Worm (Caenorhabditis elegans) whole organism, late embryonic: ENCODE data around the gene clec-75.

Experiments
- C08G9.2 ChIP-seq: sonication (generic microtip); optimal IDR thresholded peaks from 2 replicates; lab custom pipeline; 2016; ENCODE audit warnings: mild to moderate bottlenecking, missing genetic modification characterization, moderate library complexity, missing compliant biosample characterization
- F13H6.1 ChIP-seq: sonication (generic microtip); optimal IDR thresholded peaks from 2 replicates; lab custom pipeline; 2016; ENCODE audit warnings: missing genetic modification characterization, missing compliant biosample characterization
- K02D7.2 ChIP-seq: sonication (generic microtip); optimal IDR thresholded peaks from 2 replicates; lab custom pipeline; 2017; ENCODE audit warnings: mild to moderate bottlenecking, missing genetic modification characterization, missing compliant biosample characterization
- T23F11.4 ChIP-seq: fragments of 200-800 bp; sonication (Bioruptor generic); optimal IDR thresholded peaks from 2 replicates; lab custom pipeline; 2018; ENCODE audit warnings: mild to moderate bottlenecking, missing genetic modification characterization, missing compliant biosample characterization
- ahr-1 ChIP-seq: sonication (generic microtip); optimal IDR thresholded peaks from 2 replicates; lab custom pipeline; 2016; ENCODE audit warnings: missing genetic modification characterization, missing compliant biosample characterization
- ceh-14 ChIP-seq: sonication (generic microtip); optimal IDR thresholded peaks from 2 replicates; lab custom pipeline; 2016; ENCODE audit warnings: missing genotype, missing genetic modification characterization, missing compliant biosample characterization
- ceh-18 ChIP-seq: sonication (generic microtip); optimal IDR thresholded peaks from 2 replicates; lab custom pipeline; 2016; ENCODE audit warnings: missing genetic modification characterization, missing compliant biosample characterization
- ceh-19 ChIP-seq: fragments of 200-800 bp; sonication (Bioruptor generic); optimal IDR thresholded peaks from 2 replicates; lab custom pipeline; 2018; ENCODE audit warnings: mild to moderate bottlenecking, missing genetic modification characterization, missing compliant biosample characterization
- ceh-2 ChIP-seq: sonication (generic microtip); optimal IDR thresholded peaks from 2 replicates; lab custom pipeline; 2016; ENCODE audit warnings: missing genotype, missing genetic modification characterization, missing compliant biosample characterization
- ceh-31 ChIP-seq: sonication (generic microtip); optimal IDR thresholded peaks from 2 replicates; lab custom pipeline; 2016; ENCODE audit warnings: missing genetic modification characterization, missing compliant biosample characterization
- ceh-45 ChIP-seq: fragments of 200-800 bp; sonication (Bioruptor generic); IDR thresholded peaks from 2 replicates; pipeline ENCODE4 v1.3.6; 2022; ENCODE audit warnings: missing genetic modification reagents, missing genetic modification characterization, missing compliant biosample characterization
- ceh-48 ChIP-seq: sonication (generic microtip); optimal IDR thresholded peaks from 2 replicates; lab custom pipeline; 2016; ENCODE audit warnings: missing genetic modification characterization, inconsistent platforms, missing compliant biosample characterization
- dmd-4 ChIP-seq: sonication (generic microtip); optimal IDR thresholded peaks from 2 replicates; lab custom pipeline; 2016; ENCODE audit warnings: borderline replicate concordance, missing genetic modification characterization, missing compliant biosample characterization
- dve-1 ChIP-seq: sonication (generic microtip); optimal IDR thresholded peaks from 2 replicates; lab custom pipeline; 2017; ENCODE audit warnings: antibody characterized with exemption, mild to moderate bottlenecking, missing genetic modification characterization, missing compliant biosample characterization
- elt-2 ChIP-seq: sonication (generic microtip); optimal IDR thresholded peaks from 2 replicates; lab custom pipeline; 2016; ENCODE audit warnings: missing genetic modification reagents, missing genetic modification characterization, missing compliant biosample characterization
- ets-4 ChIP-seq: sonication (generic microtip); optimal IDR thresholded peaks from 2 replicates; lab custom pipeline; 2016; ENCODE audit warnings: missing genetic modification characterization, missing compliant biosample characterization
- fkh-10 ChIP-seq: fragments of 150-350 bp; optimal IDR thresholded peaks from 2 replicates; lab custom pipeline; 2014; ENCODE audit warnings: missing biosample characterization, missing genetic modification reagents, missing genetic modification characterization
- fkh-6 ChIP-seq: sonication (generic microtip); optimal IDR thresholded peaks from 2 replicates; lab custom pipeline; 2016; ENCODE audit warnings: missing genetic modification characterization, missing compliant biosample characterization
- gmeb-2 ChIP-seq: sonication (generic microtip); optimal IDR thresholded peaks from 2 replicates; lab custom pipeline; 2016; ENCODE audit warnings: missing genetic modification characterization, inconsistent platforms, missing compliant biosample characterization
- hlh-6 ChIP-seq: sonication (generic microtip); optimal IDR thresholded peaks from 2 replicates; lab custom pipeline; 2016; ENCODE audit warnings: missing genotype, missing genetic modification characterization, missing compliant biosample characterization
- hlh-8 ChIP-seq: sonication (generic microtip); optimal IDR thresholded peaks from 2 replicates; lab custom pipeline; 2016; ENCODE audit warnings: missing genotype, missing genetic modification characterization, missing compliant biosample characterization
- madf-2 ChIP-seq: sonication (generic microtip); optimal IDR thresholded peaks from 2 replicates; lab custom pipeline; 2017; ENCODE audit warnings: missing genetic modification characterization, missing compliant biosample characterization
- nfya-1 ChIP-seq: sonication (generic microtip); optimal IDR thresholded peaks from 2 replicates; lab custom pipeline; 2017; ENCODE audit warnings: missing genetic modification characterization, mild to moderate bottlenecking, missing compliant biosample characterization, antibody characterized with exemption, moderate library complexity
- npax-4 ChIP-seq: sonication (generic microtip); optimal IDR thresholded peaks from 2 replicates; lab custom pipeline; 2016; ENCODE audit warnings: missing genetic modification characterization, missing compliant biosample characterization
- pax-1 ChIP-seq: fragments of 150-350 bp; optimal IDR thresholded peaks from 2 replicates; lab custom pipeline; 2014; ENCODE audit warnings: missing biosample characterization, missing genetic modification characterization
- pqm-1 ChIP-seq: sonication (generic microtip); optimal IDR thresholded peaks from 2 replicates; lab custom pipeline; 2016; ENCODE audit warnings: missing genetic modification characterization, missing compliant biosample characterization
- pros-1 ChIP-seq: fragments of 150-350 bp; optimal IDR thresholded peaks from 2 replicates; lab custom pipeline; 2014; ENCODE audit warnings: missing biosample characterization, missing genetic modification reagents, missing genetic modification characterization
- ref-2 ChIP-seq: sonication (generic microtip); optimal IDR thresholded peaks from 2 replicates; lab custom pipeline; 2016; ENCODE audit warnings: missing genetic modification characterization, missing compliant biosample characterization
- sox-2 ChIP-seq: fragments of 200-800 bp; sonication (Bioruptor generic); IDR thresholded peaks from 2 replicates; pipeline ENCODE4 v1.3.6; 2022; ENCODE audit warnings: missing genetic modification reagents, missing genetic modification characterization, missing compliant biosample characterization
- sox-4 ChIP-seq: sonication (generic microtip); optimal IDR thresholded peaks from 2 replicates; lab custom pipeline; 2017; ENCODE audit warnings: mild to moderate bottlenecking, missing genetic modification characterization, inconsistent platforms, missing compliant biosample characterization
- unc-3 ChIP-seq, 2 experiments: fragments of 200-800 bp in 1 of 2; sonication (Bioruptor generic) in 1 of 2; sonication (generic microtip) in 1 of 2; conservative IDR thresholded peaks in 1 of 2; optimal IDR thresholded peaks in 1 of 2; 2 replicates each; pipeline versions ENCODE4 v1.3.6 to Lab custom; 2016 to 2022; ENCODE audit warnings: missing compliant biosample characterization in 2 of 2, missing genetic modification characterization in 2 of 2, missing genetic modification reagents in 1 of 2
- unc-42 ChIP-seq: sonication (generic microtip); optimal IDR thresholded peaks from 2 replicates; lab custom pipeline; 2016; ENCODE audit warnings: missing genotype, missing genetic modification characterization, missing compliant biosample characterization
- unc-55 ChIP-seq: sonication (generic microtip); optimal IDR thresholded peaks from 2 replicates; lab custom pipeline; 2017; ENCODE audit warnings: missing biosample characterization, missing genetic modification reagents, missing genetic modification characterization
- unc-86 ChIP-seq: sonication (generic microtip); optimal IDR thresholded peaks from 2 replicates; lab custom pipeline; 2016; ENCODE audit warnings: missing genetic modification characterization, missing compliant biosample characterization
- zip-5 ChIP-seq: sonication (generic microtip); optimal IDR thresholded peaks from 2 replicates; lab custom pipeline; 2016; ENCODE audit warnings: missing genetic modification characterization, missing compliant biosample characterization
- ztf-16 ChIP-seq: sonication (generic microtip); optimal IDR thresholded peaks from 2 replicates; lab custom pipeline; 2017; ENCODE audit warnings: missing genetic modification characterization, missing compliant biosample characterization

The clec-75 gene

DNA sequence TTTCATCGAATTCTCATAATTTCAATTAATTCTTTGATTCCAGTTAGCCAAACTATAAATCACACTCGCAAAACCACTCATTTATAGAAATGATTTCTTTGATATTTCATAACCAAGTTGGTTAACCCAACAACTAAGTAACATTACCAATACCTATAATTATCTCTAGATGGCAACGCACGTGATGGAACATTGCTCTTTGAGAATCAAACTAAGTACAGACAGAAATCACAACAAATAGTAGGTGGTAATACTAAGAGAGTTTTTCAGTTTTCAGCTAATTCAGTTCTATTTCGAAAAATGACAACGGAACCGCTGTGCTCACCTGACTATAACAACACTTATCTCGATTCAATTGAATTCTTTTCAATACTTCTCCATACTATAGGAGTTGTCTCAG, 21.1 kb downstream of the clec-75 start, which contains the start of gene srh-223:
Gene srh-223 (plus strand): TSS at position 301 of the 400 bp plus-strand sequence.
- TF ChIP-seq gmeb-2 (no peak), hlh-6 (tag; lab: Kevin White, UChicago) (no peak), K02D7.2 (tag; lab: Kevin White, UChicago) (no peak), ceh-14 (tag; lab: Kevin White, UChicago) (no peak), madf-2 (tag; lab: Kevin White, UChicago) (no peak), nfya-1 (tag; lab: Kevin White, UChicago) (no peak), pros-1 (tag; lab: Kevin White, UChicago) (no peak)

DNA sequence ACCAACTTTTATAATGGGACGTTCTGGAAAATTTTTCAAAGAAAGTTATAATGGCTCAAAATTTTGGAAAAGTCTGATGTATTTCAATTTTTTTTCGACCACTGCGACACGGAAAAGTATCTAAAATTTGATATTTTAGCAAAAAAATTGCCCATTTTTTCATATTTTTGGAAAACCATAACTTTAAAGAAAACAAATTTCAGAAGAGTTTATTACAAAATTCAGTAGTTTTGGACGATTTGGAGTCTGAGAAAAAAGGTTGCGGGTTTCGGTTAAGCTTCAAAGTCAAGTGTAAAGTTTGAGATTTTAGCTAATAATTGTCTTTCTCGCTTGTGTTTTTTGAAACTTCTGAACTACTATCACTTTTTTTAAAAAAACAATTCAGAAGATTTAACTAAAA, 27.6 kb downstream of the clec-75 start:
- TF ChIP-seq ztf-16 = no peak
- TF ChIP-seq, all 69 proteins: peak for 0

DNA sequence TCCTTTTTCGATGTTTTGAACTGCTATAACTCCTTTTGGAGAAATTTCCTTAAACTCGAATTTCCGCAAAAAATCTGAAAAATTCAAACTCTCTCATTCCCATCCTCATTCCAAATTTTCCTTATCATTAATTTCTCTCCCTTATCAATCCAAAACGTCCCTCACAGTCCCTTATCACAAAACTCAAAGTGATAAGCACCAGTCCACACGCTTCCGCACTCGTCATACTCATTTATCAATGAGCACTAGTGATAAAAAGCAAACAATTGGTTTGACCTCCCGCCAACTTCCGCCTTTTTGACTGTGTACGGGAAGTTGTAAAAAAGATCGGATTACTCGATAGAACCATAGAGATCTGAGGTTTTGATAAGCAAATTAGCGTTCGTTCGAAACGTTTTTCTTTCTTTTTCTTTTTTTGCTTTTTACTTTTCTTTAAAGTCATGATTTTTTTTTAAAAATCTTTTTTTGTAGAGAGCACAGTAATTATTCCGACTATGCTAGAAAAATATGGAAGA, 28.2 kb downstream of the clec-75 start, which contains the start of gene clec-78:
Gene clec-78 (plus strand): TSS at position 465 of the 515 bp plus-strand sequence.
- TF ChIP-seq elt-2 (tag; lab: Kevin White, UChicago) = peak; percentile 100
- no peak for TF ChIP-seq unc-55 (GFP tag; lab: Kevin White, UChicago)
- peak; percentile 5 for TF ChIP-seq zip-5 (tag; lab: Kevin White, UChicago)
- TF ChIP-seq fkh-6 = no peak
- peak; percentile 83 for TF ChIP-seq pqm-1 (tag; lab: Kevin White, UChicago)
- TF ChIP-seq npax-4 (tag; lab: Kevin White, UChicago) = no peak

DNA sequence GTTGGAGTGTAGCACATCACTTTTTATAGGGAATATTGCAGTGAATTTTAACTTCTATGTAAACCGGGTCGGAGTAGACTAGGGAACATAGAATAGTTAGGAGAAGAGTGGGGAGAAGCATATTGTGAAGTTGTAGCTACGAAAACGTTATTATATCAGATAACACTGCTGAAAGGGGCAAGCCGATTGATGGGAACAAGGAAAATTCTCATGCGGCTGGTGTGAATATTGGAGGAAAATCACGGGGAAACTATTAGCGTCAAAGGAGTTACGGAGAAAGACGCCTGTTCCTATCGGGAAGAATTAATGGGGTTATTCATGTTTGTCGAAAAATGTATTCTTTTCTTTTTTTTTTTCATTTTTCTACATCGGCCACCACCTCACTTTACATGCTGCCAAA, 32.8 kb downstream of the clec-75 start, which contains the start of gene F47C12.6:
Gene F47C12.6 (minus strand): TSS at position 101 of the 400 bp plus-strand sequence.
- TF ChIP-seq T23F11.4 (GFP tag; lab: Kevin White, UChicago) (no peak), ets-4 (no peak), ceh-14 (tag; lab: Kevin White, UChicago) (no peak), pax-1 (tag; lab: Kevin White, UChicago) (no peak), dve-1 (tag; lab: Kevin White, UChicago) (no peak), hlh-8 (tag; lab: Kevin White, UChicago) (no peak), fkh-10 (no peak), sox-2 (GFP tag; lab: Robert Waterston, UW) (no peak), unc-42 (tag; lab: Kevin White, UChicago) (no peak), ahr-1 (no peak), ceh-2 (no peak), ceh-48 (tag; lab: Kevin White, UChicago) (no peak), ceh-45 (no peak), ceh-18 (no peak), F13H6.1 (tag; lab: Kevin White, UChicago) (no peak), unc-3 (GFP tag; conservative IDR thresholded peaks at IDR 0.05; lab: Robert Waterston, UW) (no peak), unc-3 (tag; optimal IDR thresholded peaks at IDR 0.05; lab: Kevin White, UChicago) (no peak), madf-2 (tag; lab: Kevin White, UChicago) (no peak), ztf-16 (no peak)

DNA sequence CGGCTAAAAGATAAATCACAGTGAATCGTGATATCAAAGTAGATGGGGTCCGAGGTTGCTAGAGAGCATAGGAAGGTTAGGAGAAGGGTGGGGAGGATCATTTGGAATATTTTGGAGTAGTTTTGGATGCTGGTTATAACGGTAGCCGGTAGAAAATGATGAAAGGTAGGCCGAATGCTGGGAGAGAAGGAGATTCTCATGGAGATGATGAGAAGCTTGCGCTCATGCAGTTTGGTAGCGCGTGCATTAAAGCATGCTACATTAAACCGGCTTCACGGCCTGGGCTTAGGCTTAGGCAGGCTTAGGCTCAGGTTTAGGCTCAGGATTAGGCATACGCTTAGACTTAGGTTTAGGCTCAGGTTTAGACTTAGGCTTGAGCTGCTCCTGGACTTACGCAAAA, 33.8 kb downstream of the clec-75 start, which contains the start of gene F47C12.13:
Gene F47C12.13 (minus strand): TSS at position 101 of the 400 bp plus-strand sequence.
- TF ChIP-seq unc-86 (tag; lab: Kevin White, UChicago) (no peak), ref-2 (no peak), C08G9.2 (tag; lab: Kevin White, UChicago) (no peak)
- TF ChIP-seq, all 69 proteins: peak for 0

DNA sequence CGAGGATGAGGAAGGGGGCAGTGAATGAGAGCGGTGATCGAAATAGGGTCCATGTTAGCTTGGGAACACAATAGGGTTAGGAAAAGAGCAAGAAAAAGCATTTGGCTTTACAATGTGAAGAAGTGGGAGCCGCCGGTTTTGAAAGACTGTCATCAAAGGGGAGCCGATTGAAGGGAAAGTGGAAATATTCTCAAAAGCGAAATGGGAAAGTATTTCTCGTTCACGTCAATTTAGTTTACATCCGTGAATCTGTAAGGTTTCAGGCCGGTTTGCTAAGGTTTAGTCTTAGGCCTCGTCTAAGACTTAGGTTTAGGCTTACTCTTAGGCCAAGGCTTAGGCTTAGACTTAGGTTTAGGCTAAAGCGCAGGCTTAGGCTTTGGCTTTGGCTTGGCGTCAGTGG, 34.9 kb downstream of the clec-75 start, which contains the start of gene F47C12.7:
Gene F47C12.7 (minus strand): TSS at position 101 of the 400 bp plus-strand sequence.
- TF ChIP-seq unc-3 (GFP tag; conservative IDR thresholded peaks at IDR 0.05; lab: Robert Waterston, UW) = no peak
- TF ChIP-seq unc-3 (tag; optimal IDR thresholded peaks at IDR 0.05; lab: Kevin White, UChicago) = no peak
- TF ChIP-seq pax-1 (tag; lab: Kevin White, UChicago) = no peak
- no peak for TF ChIP-seq ahr-1
- TF ChIP-seq unc-86 (tag; lab: Kevin White, UChicago) = no peak
- no peak for TF ChIP-seq dmd-4 (tag; lab: Kevin White, UChicago)
- no peak for TF ChIP-seq madf-2 (tag; lab: Kevin White, UChicago)
- TF ChIP-seq sox-2 (GFP tag; lab: Robert Waterston, UW) = no peak
- TF ChIP-seq sox-4 = no peak
- no peak for TF ChIP-seq pros-1 (tag; lab: Kevin White, UChicago)
- no peak for TF ChIP-seq ceh-31 (tag; lab: Kevin White, UChicago)
- no peak for TF ChIP-seq ceh-19 (GFP tag; lab: Kevin White, UChicago)
